Worm (Caenorhabditis elegans): ENCODE results near the gene ins-32.

ins-32 gene

DNA sequence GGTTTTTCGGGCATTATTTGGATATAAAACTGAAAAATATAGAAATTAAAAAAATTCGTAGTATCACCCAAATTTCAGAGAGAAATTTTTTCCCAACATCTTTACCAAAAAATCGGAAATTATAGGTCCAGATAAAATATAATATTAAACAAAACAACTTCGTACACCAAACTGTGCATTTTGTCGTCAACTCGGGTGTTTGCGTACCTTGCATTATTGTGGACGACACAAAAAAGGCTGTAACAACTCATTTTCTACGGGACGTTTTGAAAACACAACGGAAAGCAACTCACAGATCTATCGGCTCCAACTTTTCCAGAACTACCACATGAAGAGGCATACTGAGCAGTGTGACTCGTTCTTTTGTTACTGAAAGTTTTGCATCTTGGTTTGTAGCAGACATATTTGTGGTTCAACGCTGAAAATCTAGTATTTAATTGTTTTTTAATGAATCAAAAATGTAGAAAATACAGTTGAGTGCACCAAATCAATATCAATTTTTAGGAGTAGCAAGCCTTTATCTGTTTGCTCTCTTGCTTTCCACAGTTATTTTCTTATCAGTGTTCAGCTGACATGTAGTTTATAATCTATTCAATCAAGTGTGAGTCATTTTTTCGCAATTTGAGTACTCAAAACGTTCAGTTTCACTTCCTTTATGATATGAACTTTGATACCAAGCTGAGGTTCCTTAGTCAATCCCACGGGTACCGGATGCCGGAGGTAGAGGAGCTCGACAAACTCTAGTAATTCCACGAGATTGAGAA, 12.5 kb upstream of the ins-32 start:
- no peak for TF ChIP-seq him-1 (tag; optimal IDR thresholded peaks at IDR 0.05)
- no peak for TF ChIP-seq dao-5 (tag; optimal IDR thresholded peaks at IDR 0.05)
- TF ChIP-seq W03F9.2 (tag; optimal IDR thresholded peaks at IDR 0.05), result no peak

DNA sequence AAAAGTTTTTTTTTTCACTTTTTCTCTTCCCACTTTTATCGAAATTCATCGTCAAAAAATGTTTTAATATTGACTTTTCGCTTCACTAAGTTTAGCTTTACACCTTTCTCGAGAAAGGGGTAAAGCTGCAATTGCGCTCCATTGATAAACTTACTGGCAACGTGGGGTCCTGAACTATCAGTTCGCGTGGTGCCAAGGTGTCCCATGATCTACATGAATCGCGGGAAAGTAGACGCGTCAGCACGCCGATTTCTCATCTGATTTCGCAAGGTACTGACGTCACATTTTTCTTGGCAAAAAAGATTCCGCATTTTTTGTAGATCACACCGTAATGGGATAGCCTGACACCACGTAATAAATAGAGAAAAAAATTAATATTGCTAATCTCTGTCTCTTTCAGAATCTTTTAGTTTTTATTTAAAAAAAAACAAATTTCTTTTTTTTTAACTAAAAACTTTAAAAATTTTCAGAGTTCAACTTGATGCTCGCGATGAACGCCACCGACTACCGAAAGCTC, 8.8 kb upstream of the ins-32 start, which contains the start of gene lido-15:
Gene lido-15, plus strand, starts transcription at position 467 of the 517 bp plus-strand sequence.
- TF ChIP-seq W03F9.2 (tag; optimal IDR thresholded peaks at IDR 0.05), result no peak
- TF ChIP-seq him-1 (tag; optimal IDR thresholded peaks at IDR 0.05), result no peak

- TF ChIP-seq him-1 (tag; optimal IDR thresholded peaks at IDR 0.05), result no peak
- no peak for TF ChIP-seq W03F9.2 (tag; optimal IDR thresholded peaks at IDR 0.05)
- TF ChIP-seq dao-5 (tag; optimal IDR thresholded peaks at IDR 0.05), result no peak
Observed at ce11 chrII:3810550-3810949, 7.4 kb upstream of the ins-32 start.

DNA sequence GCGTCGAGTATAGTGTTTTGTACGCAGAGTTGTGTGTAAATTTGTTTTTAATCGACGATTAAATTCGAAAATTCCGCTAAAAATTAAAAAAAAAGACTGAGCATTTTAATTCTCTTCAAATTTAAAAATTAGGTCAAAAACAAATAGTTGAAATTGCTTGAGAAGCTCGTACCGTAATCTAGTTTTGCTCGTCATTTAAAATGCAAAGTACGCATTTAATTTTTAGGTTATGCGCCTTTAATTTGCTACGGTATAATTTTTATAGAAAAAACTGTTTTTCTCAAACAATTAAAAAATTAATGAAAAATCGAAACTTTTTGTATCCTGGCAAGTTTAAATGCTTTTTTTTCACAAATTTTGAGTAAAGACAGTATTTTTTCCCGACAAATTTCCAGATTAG, 5.5 kb upstream of the ins-32 start:
- no peak for TF ChIP-seq W03F9.2 (tag; optimal IDR thresholded peaks at IDR 0.05)
- TF ChIP-seq dao-5 (tag; optimal IDR thresholded peaks at IDR 0.05), result no peak
- no peak for TF ChIP-seq him-1 (tag; optimal IDR thresholded peaks at IDR 0.05)

DNA sequence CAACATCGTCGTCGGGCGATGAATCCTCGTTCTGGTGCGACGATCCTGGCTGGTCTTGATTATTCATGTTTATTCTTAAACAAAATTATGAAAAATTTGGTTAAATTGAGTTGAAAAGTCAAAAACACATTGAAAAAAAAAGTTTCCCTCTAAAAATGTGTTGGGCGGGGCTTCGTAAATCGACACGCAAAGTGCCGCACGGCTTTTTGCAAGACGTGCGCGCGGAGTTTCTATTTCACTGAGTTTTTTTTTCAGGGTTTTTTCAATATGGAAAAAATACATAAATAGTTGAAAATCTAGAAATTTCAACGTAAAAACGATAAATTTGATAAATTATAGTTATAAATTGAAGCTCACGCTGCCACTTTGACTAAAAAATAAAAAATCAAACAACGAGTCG, 5.0 kb upstream of the ins-32 start, which contains the start of gene F54D10.5:
Gene F54D10.5, minus strand, starts transcription at position 74 of the 400 bp plus-strand sequence.
- TF ChIP-seq W03F9.2 (tag; optimal IDR thresholded peaks at IDR 0.05) (peak; percentile 83), him-1 (tag; optimal IDR thresholded peaks at IDR 0.05) (no peak), dao-5 (tag; optimal IDR thresholded peaks at IDR 0.05) (no peak)

DNA sequence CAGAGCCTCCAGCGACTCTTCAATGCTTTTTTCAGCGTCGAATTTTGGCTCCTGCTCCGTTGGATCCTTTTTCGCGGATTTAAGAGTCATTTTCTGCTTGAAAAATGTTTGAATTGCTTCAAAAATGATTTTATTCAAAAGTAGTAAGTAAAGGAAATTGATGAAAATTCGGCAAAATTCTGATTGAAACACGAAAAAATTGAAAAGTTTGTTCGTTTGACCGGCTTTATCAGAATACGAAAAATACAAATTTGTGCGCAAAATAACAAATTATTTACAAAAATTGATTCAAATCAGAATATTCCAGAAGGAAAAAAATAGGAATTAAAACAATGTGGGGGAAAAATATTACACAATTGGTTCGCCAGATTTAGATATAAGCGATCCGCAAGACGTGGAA, 3.8 kb upstream of the ins-32 start, which contains the start of gene F54D10.4:
Gene F54D10.4, minus strand, starts transcription at position 101 of the 400 bp plus-strand sequence.
- TF ChIP-seq dao-5 (tag; optimal IDR thresholded peaks at IDR 0.05) (no peak), W03F9.2 (tag; optimal IDR thresholded peaks at IDR 0.05) (no peak), him-1 (tag; optimal IDR thresholded peaks at IDR 0.05) (no peak)

DNA sequence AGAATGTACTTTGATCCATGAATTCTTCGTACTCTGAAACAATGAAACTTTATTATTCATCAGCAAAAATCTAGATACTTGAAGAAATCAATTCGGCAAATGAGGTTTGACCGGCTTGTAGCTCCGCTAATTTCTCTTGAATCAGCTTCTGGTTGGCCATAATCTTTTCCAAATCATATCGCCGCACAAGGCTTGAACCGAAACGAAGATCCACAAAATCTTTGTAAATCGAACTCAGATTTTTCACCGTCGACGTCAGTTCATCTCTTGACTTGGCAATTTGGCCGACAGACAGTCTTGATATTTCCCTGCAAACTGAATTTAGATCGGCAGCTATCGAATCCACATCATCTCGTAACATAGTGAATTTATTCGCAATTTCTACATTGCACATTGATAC, 2.4 kb upstream of the ins-32 start:
- TF ChIP-seq W03F9.2 (tag; optimal IDR thresholded peaks at IDR 0.05), result no peak
- TF ChIP-seq him-1 (tag; optimal IDR thresholded peaks at IDR 0.05), result no peak
- TF ChIP-seq dao-5 (tag; optimal IDR thresholded peaks at IDR 0.05), result no peak

DNA sequence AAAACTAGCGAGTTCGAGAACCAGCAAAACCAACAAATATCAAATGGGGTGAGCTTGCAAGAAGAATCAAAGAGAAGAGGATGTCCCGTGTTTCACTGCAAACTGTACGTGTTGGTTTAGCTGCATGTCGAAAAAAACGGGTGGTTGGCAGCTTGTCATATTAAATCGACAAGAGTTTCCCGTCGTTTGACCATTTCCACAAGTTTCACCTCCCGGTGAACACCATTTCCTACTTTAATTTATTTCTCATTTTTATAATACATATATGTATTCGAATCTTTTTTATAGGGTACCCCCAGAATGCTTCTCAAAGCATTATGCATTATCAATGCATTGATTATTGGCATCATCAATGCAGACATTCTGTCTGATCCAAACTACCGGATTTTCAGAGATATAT, 7.8 kb downstream of the ins-32 start, which contains the start of gene Y8A9A.2:
Gene Y8A9A.2, plus strand, starts transcription at position 301 of the 400 bp plus-strand sequence.
- no peak for TF ChIP-seq W03F9.2 (tag; optimal IDR thresholded peaks at IDR 0.05)
- no peak for TF ChIP-seq him-1 (tag; optimal IDR thresholded peaks at IDR 0.05)

DNA sequence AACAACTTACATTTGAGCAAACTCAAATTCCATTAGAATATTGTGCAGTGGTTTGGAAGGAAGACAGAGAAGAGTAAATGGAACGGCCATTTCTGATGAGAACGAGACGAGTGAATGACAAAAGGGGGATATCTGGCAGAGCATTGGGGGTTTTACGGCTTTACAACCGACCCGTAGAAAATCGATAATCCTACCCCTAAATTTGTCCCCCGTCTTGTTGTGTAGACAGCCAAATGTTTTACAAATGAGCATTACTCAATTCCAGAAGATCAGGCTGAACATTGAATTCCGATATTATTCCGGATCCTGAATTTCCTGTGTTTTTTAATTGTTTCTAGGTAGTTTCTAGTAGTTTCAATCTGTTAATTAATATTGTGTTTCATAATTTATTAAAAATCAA, 9.8 kb downstream of the ins-32 start, which contains the start of gene fbxb-99:
Gene fbxb-99, minus strand, starts transcription at position 101 of the 400 bp plus-strand sequence.
- TF ChIP-seq him-1 (tag; optimal IDR thresholded peaks at IDR 0.05) (no peak), W03F9.2 (tag; optimal IDR thresholded peaks at IDR 0.05) (no peak), dao-5 (tag; optimal IDR thresholded peaks at IDR 0.05) (no peak)

DNA sequence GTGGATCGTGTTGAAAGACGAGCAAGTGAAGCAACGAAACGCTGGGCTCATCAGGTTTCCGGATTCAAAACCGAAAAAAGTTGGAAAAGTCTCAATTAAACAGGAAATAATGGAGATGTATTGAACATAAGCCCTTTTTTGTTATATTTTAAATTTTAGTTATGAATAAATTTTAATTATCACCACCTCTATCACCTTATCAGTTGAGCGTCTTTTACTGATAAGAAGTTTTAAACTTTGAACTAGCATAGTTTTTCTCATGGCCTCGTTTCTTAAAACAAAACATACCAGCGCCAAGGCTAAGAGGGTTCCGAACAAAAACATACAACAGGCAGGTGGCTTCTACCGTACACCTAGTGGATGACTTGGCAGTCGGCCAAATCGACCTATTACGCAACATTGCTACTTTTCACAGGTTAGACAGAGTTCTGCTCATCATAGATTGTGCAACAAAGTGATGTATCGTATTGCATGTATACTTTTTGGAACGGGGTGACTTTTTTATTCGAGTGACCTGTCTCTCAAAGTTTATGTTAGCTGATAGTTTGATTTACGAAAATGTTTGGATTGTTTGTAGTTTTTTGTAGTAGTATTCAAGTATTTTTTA, 14.7 kb downstream of the ins-32 start:
- TF ChIP-seq dao-5 (tag; optimal IDR thresholded peaks at IDR 0.05), result no peak
- TF ChIP-seq him-1 (tag; optimal IDR thresholded peaks at IDR 0.05), result no peak
- TF ChIP-seq W03F9.2 (tag; optimal IDR thresholded peaks at IDR 0.05), result no peak

DNA sequence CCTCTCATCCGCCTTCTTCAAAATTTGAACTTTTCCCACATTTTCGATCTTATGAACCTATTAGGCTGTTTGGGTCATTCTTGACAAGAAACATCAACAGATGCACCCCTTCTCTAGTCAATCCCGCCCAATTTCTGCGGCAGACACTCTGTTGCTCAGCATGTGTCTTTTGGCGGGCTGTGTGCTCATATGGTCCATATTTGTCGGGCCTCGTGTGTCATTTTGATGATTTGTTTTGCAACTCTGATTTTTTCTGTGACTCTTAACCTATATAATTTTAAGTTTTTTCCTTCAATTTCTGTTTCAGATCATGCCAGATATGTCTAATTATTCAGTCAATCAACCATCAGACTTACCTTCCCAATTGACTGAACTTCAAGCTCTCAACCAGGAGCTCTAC, 16.0 kb downstream of the ins-32 start, which contains the start of gene T24E12.13:
Gene T24E12.13, plus strand, starts transcription at position 301 of the 400 bp plus-strand sequence.
- TF ChIP-seq dao-5 (tag; optimal IDR thresholded peaks at IDR 0.05), result no peak
- TF ChIP-seq W03F9.2 (tag; optimal IDR thresholded peaks at IDR 0.05), result no peak
- TF ChIP-seq him-1 (tag; optimal IDR thresholded peaks at IDR 0.05), result no peak

ce11 chrII:3786538-3786937, 16.6 kb downstream of the ins-32 start:
- no peak for TF ChIP-seq him-1 (tag; optimal IDR thresholded peaks at IDR 0.05)
- no peak for TF ChIP-seq dao-5 (tag; optimal IDR thresholded peaks at IDR 0.05)
- no peak for TF ChIP-seq W03F9.2 (tag; optimal IDR thresholded peaks at IDR 0.05)

DNA sequence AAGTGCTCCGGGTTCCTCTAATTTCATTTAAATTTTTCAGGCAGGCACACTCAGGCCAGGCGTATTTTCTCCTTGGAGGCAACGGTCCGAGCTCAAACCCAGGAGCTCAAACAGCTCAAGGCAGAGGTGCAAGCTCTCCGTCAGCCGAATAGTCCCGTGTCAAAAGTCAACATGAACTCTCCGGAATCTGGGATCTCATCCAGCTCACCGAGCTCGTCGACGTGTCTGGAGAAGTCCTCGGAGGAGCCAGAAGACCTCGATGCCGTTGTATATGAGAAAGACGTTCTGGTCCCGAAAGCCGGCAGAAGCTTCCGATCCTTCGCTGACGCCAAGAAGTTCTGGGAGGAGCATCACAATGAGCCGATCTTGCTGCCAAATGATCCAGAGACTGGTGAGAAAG, 17.4 kb downstream of the ins-32 start:
- TF ChIP-seq dao-5 (tag; optimal IDR thresholded peaks at IDR 0.05) (no peak), W03F9.2 (tag; optimal IDR thresholded peaks at IDR 0.05) (no peak), him-1 (tag; optimal IDR thresholded peaks at IDR 0.05) (no peak)

DNA sequence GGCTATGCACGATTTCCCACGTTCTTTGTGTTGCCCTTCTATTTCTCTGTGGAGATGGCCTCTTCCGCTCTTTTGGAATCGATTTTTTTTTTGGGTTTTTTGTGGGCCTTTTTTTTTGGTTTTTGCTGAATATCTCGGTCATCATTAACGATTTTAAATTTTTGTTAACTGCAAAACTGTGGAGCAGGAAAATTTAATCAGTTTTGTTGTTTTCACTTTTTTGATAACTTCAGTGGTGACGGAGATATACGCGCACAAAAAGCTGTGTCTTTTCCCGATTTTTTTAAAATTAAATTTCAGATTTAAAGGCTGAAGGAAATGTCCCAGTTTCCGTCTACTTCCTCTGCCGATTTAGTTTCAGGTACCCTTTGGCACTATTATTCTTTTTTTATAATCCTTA, 17.9 kb downstream of the ins-32 start, which contains the start of gene T24E12.1:
Gene T24E12.1, plus strand, starts transcription at position 301 of the 400 bp plus-strand sequence.
- TF ChIP-seq dao-5 (tag; optimal IDR thresholded peaks at IDR 0.05) (no peak), him-1 (tag; optimal IDR thresholded peaks at IDR 0.05) (no peak), W03F9.2 (tag; optimal IDR thresholded peaks at IDR 0.05) (no peak)
